Fruit fly (Drosophila melanogaster) whole organism, embryonic: Measurements from ENCODE around the gene Rtc1.

ENCODE experiments used
- ATbp ChIP-seq: fragments of 200-800 bp; sonication (Bioruptor generic); optimal IDR thresholded peaks from 2 replicates; lab custom pipeline; 2017; ENCODE audit warnings: missing biosample characterization, mild to moderate bottlenecking, missing genetic modification characterization, missing genetic modification reagents
- Aef1 ChIP-seq: fragments of 200-800 bp; sonication (Bioruptor generic); IDR thresholded peaks from 3 replicates; pipeline ENCODE4 v1.3.6; 2022; ENCODE audit warnings: missing biosample characterization, missing genetic modification characterization
- CG1024 ChIP-seq: fragments of 200-800 bp; sonication (Bioruptor generic); IDR thresholded peaks from 2 replicates; pipeline ENCODE4 v1.3.6; 2022; ENCODE audit warnings: missing biosample characterization, missing genetic modification characterization
- CG11560 ChIP-seq: fragments of 200-800 bp; sonication (Bioruptor generic); IDR thresholded peaks from 3 replicates; pipeline ENCODE4 v1.3.6; 2022; ENCODE audit warnings: missing biosample characterization, missing genetic modification characterization
- CG11723 ChIP-seq: fragments of 200-800 bp; sonication (Bioruptor generic); optimal IDR thresholded peaks from 2 replicates; lab custom pipeline; 2017; ENCODE audit warnings: missing biosample characterization, mild to moderate bottlenecking, missing genetic modification characterization
- CG12391 ChIP-seq: fragments of 200-800 bp; sonication (Bioruptor generic); optimal IDR thresholded peaks from 3 replicates; lab custom pipeline; 2018; ENCODE audit warnings: missing biosample characterization, mild to moderate bottlenecking, missing genetic modification characterization, moderate library complexity
- CG12744 ChIP-seq: fragments of 200-800 bp; sonication (Bioruptor generic); optimal IDR thresholded peaks from 2 replicates; lab custom pipeline; 2016; ENCODE audit warnings: missing biosample characterization, missing genetic modification characterization
- CG12769 ChIP-seq: fragments of 200-800 bp; sonication (Bioruptor generic); optimal IDR thresholded peaks from 2 replicates; lab custom pipeline; 2019; ENCODE audit warnings: missing biosample characterization, mild to moderate bottlenecking, missing genetic modification characterization, moderate library complexity
- CG13424 ChIP-seq: fragments of 200-800 bp; sonication (Bioruptor generic); optimal IDR thresholded peaks from 2 replicates; lab custom pipeline; 2019; ENCODE audit warnings: missing biosample characterization, mild to moderate bottlenecking, missing genetic modification characterization, moderate library complexity
- CG17186 ChIP-seq: fragments of 200-800 bp; sonication (Bioruptor generic); optimal IDR thresholded peaks from 3 replicates; lab custom pipeline; 2017; ENCODE audit warnings: missing biosample characterization, missing genetic modification reagents, missing genetic modification characterization
- CG17359 ChIP-seq: fragments of 200-800 bp; sonication (Bioruptor generic); optimal IDR thresholded peaks from 3 replicates; lab custom pipeline; 2018; ENCODE audit warnings: missing biosample characterization, mild to moderate bottlenecking, missing genetic modification characterization, moderate library complexity
- CG1792 ChIP-seq: fragments of 200-800 bp; sonication (Bioruptor generic); optimal IDR thresholded peaks from 2 replicates; lab custom pipeline; 2016; ENCODE audit warnings: missing biosample characterization, missing genetic modification characterization
- CG30403 ChIP-seq: fragments of 200-800 bp; sonication (Bioruptor generic); optimal IDR thresholded peaks from 3 replicates; lab custom pipeline; 2016; ENCODE audit warnings: missing biosample characterization, missing genetic modification characterization
- CG30431 ChIP-seq: fragments of 200-800 bp; sonication (Bioruptor generic); optimal IDR thresholded peaks from 2 replicates; lab custom pipeline; 2017; ENCODE audit warnings: missing biosample characterization, missing genetic modification characterization
- CG31388 ChIP-seq: fragments of 200-800 bp; sonication (Bioruptor generic); optimal IDR thresholded peaks from 2 replicates; lab custom pipeline; 2016; ENCODE audit warnings: missing biosample characterization, missing genetic modification characterization
- CG33557 ChIP-seq: fragments of 200-800 bp; sonication (Bioruptor generic); optimal IDR thresholded peaks from 2 replicates; lab custom pipeline; 2019; ENCODE audit warnings: missing biosample characterization, mild to moderate bottlenecking, missing genetic modification characterization, moderate library complexity
- CG4404 ChIP-seq: fragments of 200-800 bp; sonication (Bioruptor generic); IDR thresholded peaks from 2 replicates; pipeline ENCODE4 v1.3.6; 2022; ENCODE audit warnings: missing biosample characterization, missing genetic modification characterization
- CG8924 ChIP-seq: fragments of 200-800 bp; optimal IDR thresholded peaks from 3 replicates; lab custom pipeline; 2019; ENCODE audit warnings: missing biosample characterization, mild to moderate bottlenecking, missing genetic modification characterization, moderate library complexity
- CG9727 ChIP-seq: fragments of 200-800 bp; sonication (Bioruptor generic); optimal IDR thresholded peaks from 3 replicates; lab custom pipeline; 2017; ENCODE audit warnings: missing biosample characterization, mild to moderate bottlenecking, missing genetic modification characterization
- Dbx ChIP-seq: fragments of 200-800 bp; sonication (Bioruptor generic); IDR thresholded peaks from 3 replicates; pipeline ENCODE4 v1.3.6; 2022; ENCODE audit warnings: missing biosample characterization, missing genetic modification characterization
- Dip3 ChIP-seq: fragments of 200-800 bp; sonication (Bioruptor generic); optimal IDR thresholded peaks from 3 replicates; lab custom pipeline; 2016; ENCODE audit warnings: missing biosample characterization, missing genetic modification characterization
- Kr ChIP-seq: fragments of 200-800 bp; sonication (Bioruptor generic); optimal IDR thresholded peaks from 2 replicates; lab custom pipeline; 2017; ENCODE audit warnings: missing biosample characterization, mild to moderate bottlenecking, missing genetic modification characterization
- Lhr ChIP-seq: fragments of 200-800 bp; sonication (Bioruptor generic); optimal IDR thresholded peaks from 3 replicates; lab custom pipeline; 2017; ENCODE audit warnings: mild to moderate bottlenecking, missing biosample characterization, missing genetic modification reagents, missing genetic modification characterization
- MBD-R2 ChIP-seq: fragments of 200-800 bp; sonication (Bioruptor generic); IDR thresholded peaks from 2 replicates; pipeline ENCODE4 v1.3.6; 2022; ENCODE audit warnings: missing biosample characterization, missing genetic modification characterization
- Six4 ChIP-seq: fragments of 200-800 bp; sonication (Bioruptor generic); optimal IDR thresholded peaks from 2 replicates; lab custom pipeline; 2016; ENCODE audit warnings: missing biosample characterization, missing genetic modification characterization
- Tbp ChIP-seq: fragments of >200 bp; optimal IDR thresholded peaks from 2 replicates; lab custom pipeline; 2018; ENCODE audit warnings: missing biosample characterization, missing genetic modification characterization
- Xrp1 ChIP-seq: fragments of 200-800 bp; sonication (Bioruptor generic); IDR thresholded peaks from 2 replicates; pipeline ENCODE4 v1.3.6; 2022; ENCODE audit warnings: missing biosample characterization, missing genetic modification characterization
- al ChIP-seq: fragments of 200-800 bp; sonication (Bioruptor generic); IDR thresholded peaks from 2 replicates; pipeline ENCODE4 v1.3.6; 2022; ENCODE audit warnings: missing biosample characterization, missing genetic modification characterization
- ash1 ChIP-seq: fragments of 200-800 bp; sonication (Bioruptor generic); optimal IDR thresholded peaks from 2 replicates; lab custom pipeline; 2018; ENCODE audit warnings: missing biosample characterization, mild to moderate bottlenecking, missing genetic modification characterization
- bsh ChIP-seq, 2 experiments: fragments of 200-800 bp; sonication (Bioruptor generic); optimal IDR thresholded peaks; 2 replicates each; lab custom pipeline; 2017 to 2018; ENCODE audit warnings: mild to moderate bottlenecking in 2 of 2, missing biosample characterization in 2 of 2, missing genetic modification characterization in 2 of 2, moderate library complexity in 1 of 2
- chinmo ChIP-seq: fragments of 200-800 bp; sonication (Bioruptor generic); IDR thresholded peaks from 4 replicates; pipeline ENCODE4 v1.3.6; 2022; ENCODE audit warnings: missing biosample characterization, missing genetic modification characterization; ENCODE audit not compliant: partially characterized antibody
- dm ChIP-seq: fragments of 200-800 bp; sonication (Bioruptor generic); optimal IDR thresholded peaks from 3 replicates; lab custom pipeline; 2016; ENCODE audit warnings: missing biosample characterization, missing genetic modification characterization
- eve ChIP-seq, 2 experiments: fragments of >200 bp; optimal IDR thresholded peaks; 2 replicates each; lab custom pipeline; 2017; ENCODE audit warnings: missing biosample characterization in 2 of 2, missing genetic modification characterization in 2 of 2
- grau ChIP-seq: fragments of 200-800 bp; optimal IDR thresholded peaks from 3 replicates; lab custom pipeline; 2019; ENCODE audit warnings: missing biosample characterization, mild to moderate bottlenecking, missing genetic modification characterization, moderate library complexity
- grn ChIP-seq: fragments of 200-800 bp; sonication (Bioruptor generic); optimal IDR thresholded peaks from 3 replicates; lab custom pipeline; 2017; ENCODE audit warnings: missing biosample characterization, missing genetic modification characterization
- hbn ChIP-seq: fragments of 200-800 bp; sonication (Bioruptor generic); IDR thresholded peaks from 2 replicates; pipeline ENCODE4 v1.3.6; 2022; ENCODE audit warnings: missing biosample characterization, missing genetic modification characterization; ENCODE audit not compliant: partially characterized antibody
- inv ChIP-seq: fragments of 200-800 bp; sonication (Bioruptor generic); IDR thresholded peaks from 2 replicates; pipeline ENCODE4 v1.3.6; 2022; ENCODE audit warnings: missing biosample characterization, missing genetic modification characterization; ENCODE audit not compliant: partially characterized antibody
- kay ChIP-seq: fragments of 200-800 bp; sonication (Bioruptor generic); optimal IDR thresholded peaks from 2 replicates; lab custom pipeline; 2016; ENCODE audit warnings: missing biosample characterization, missing genetic modification characterization
- ken ChIP-seq: fragments of 200-800 bp; sonication (Bioruptor generic); IDR thresholded peaks from 3 replicates; pipeline ENCODE4 v1.3.6; 2022; ENCODE audit warnings: missing biosample characterization, missing genetic modification characterization
- kni ChIP-seq: fragments of 200-800 bp; sonication (Bioruptor generic); optimal IDR thresholded peaks from 3 replicates; lab custom pipeline; 2017; ENCODE audit warnings: mild to moderate bottlenecking, missing biosample characterization, missing genetic modification reagents, missing genetic modification characterization
- org-1 ChIP-seq: fragments of 200-800 bp; sonication (Bioruptor generic); optimal IDR thresholded peaks from 2 replicates; lab custom pipeline; 2017; ENCODE audit warnings: missing biosample characterization, missing genetic modification characterization
- sob ChIP-seq: fragments of 200-800 bp; sonication (Bioruptor generic); IDR thresholded peaks from 2 replicates; pipeline ENCODE4 v1.3.6; 2022; ENCODE audit warnings: missing biosample characterization, missing genetic modification characterization
- stwl ChIP-seq: fragments of 200-800 bp; sonication (Bioruptor generic); optimal IDR thresholded peaks from 3 replicates; lab custom pipeline; 2018; ENCODE audit warnings: missing biosample characterization, mild to moderate bottlenecking, missing genetic modification characterization, moderate library complexity
- tna ChIP-seq: fragments of 200-800 bp; sonication (Bioruptor generic); IDR thresholded peaks from 2 replicates; pipeline ENCODE4 v1.3.6; 2022; ENCODE audit warnings: missing biosample characterization, missing genetic modification characterization; ENCODE audit not compliant: partially characterized antibody
- tx ChIP-seq: fragments of 200-800 bp; sonication (Bioruptor generic); optimal IDR thresholded peaks from 2 replicates; lab custom pipeline; 2016; ENCODE audit warnings: missing biosample characterization, missing genetic modification characterization
- unpg ChIP-seq: fragments of 200-800 bp; sonication (Bioruptor generic); optimal IDR thresholded peaks from 3 replicates; lab custom pipeline; 2018; ENCODE audit warnings: missing biosample characterization, mild to moderate bottlenecking, missing genetic modification characterization, moderate library complexity
- vfl ChIP-seq: fragments of 200-800 bp; sonication (Bioruptor generic); optimal IDR thresholded peaks from 2 replicates; lab custom pipeline; 2016; ENCODE audit warnings: missing biosample characterization, missing genetic modification characterization
- zen2 ChIP-seq: fragments of 200-800 bp; sonication (Bioruptor generic); IDR thresholded peaks from 3 replicates; pipeline ENCODE4 v1.3.6; 2022; ENCODE audit warnings: missing biosample characterization, missing genetic modification characterization; ENCODE audit not compliant: partially characterized antibody

Gene Rtc1

DNA sequence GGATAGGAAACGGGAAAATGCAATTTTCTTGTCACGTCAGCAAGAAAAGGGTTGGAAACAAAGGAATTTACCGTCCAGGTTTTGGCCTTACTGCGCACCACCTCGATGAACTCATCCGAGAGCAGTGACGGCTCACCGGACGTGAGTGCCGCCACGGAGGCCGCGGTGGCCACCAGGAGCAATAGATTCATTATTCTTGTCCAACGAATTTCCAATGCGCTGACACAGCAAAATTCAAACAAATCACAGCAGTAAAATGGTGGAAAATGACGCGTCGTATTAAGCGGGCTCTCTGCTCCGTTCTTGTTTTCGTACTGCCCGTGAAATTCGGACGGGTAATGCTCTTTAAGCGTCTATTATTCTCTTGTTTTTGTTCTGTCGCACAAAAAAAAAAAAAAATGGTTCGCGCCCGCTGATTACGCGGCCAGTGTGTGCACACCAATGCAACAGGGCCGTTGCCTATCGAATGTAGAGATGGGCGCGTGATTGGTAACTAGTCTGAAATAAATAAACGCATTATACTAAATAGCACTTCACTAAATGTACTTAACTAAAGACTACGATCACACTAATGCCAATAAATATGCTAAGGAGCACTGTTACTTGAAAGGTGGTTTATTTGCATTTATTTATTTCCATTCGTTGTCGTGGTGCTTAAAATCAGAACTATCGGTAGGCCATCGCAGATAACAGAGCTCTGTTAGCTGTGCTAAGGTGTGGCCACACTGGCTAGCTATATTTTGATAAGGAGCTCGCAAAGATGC, 24.9 kb downstream of the Rtc1 start, which contains the start of the genes CtsB and amrt (continued):
- peak; percentile 56 for TF ChIP-seq CG12391 (tag; lab: Kevin White, UChicago)
- TF ChIP-seq unpg (GFP tag; lab: Kevin White, UChicago): peak; percentile 35
- no peak for TF ChIP-seq CG1024 (GFP tag; lab: Robert Waterston, UW)
- peak; percentile 28 for TF ChIP-seq kay (GFP tag; lab: Kevin White, UChicago)
- no peak for TF ChIP-seq ken (GFP tag; lab: Robert Waterston, UW)
- TF ChIP-seq Dbx (GFP tag; lab: Robert Waterston, UW): 0 out of 3 replicates have a peak, but pooled peaks have one; percentile 48
- peak; percentile 62 for TF ChIP-seq CG30403 (GFP tag; lab: Kevin White, UChicago)
- peak; percentile 36 for TF ChIP-seq CG33557
- TF ChIP-seq CG12769 (tag; lab: Kevin White, UChicago): peak; percentile 59
- TF ChIP-seq sob (GFP tag; lab: Robert Waterston, UW): 0 out of 2 replicates have a peak, but pooled peaks have one; percentile 30
- TF ChIP-seq CG17359 (tag; lab: Kevin White, UChicago): peak; percentile 85
- TF ChIP-seq Kr (GFP tag; lab: Kevin White, UChicago): peak; percentile 43
- peak; percentile 59 for TF ChIP-seq CG13424 (tag; lab: Kevin White, UChicago)
- TF ChIP-seq ash1 (GFP tag; lab: Kevin White, UChicago): no peak
- TF ChIP-seq hbn: peak; percentile 60
- TF ChIP-seq stwl (tag; lab: Kevin White, UChicago): peak; percentile 44
- TF ChIP-seq grau: peak; percentile 50
- peak; percentile 18 to 58 for TF ChIP-seq bsh (GFP tag; optimal IDR thresholded peaks at IDR 0.05; lab: Kevin White, UChicago)
- TF ChIP-seq zen2 (GFP tag; lab: Robert Waterston, UW): no peak; the same call in 2 of the 3 replicates
- TF ChIP-seq tna (GFP tag; lab: Robert Waterston, UW): no peak; the same call in 1 of the 2 replicates
- TF ChIP-seq ATbp (GFP tag; lab: Kevin White, UChicago): no peak
- peak; percentile 47; the same call in 1 of the 2 replicates for TF ChIP-seq al
- peak; percentile 72; the same call in 2 of the 4 replicates for TF ChIP-seq chinmo
- peak; percentile 95 for TF ChIP-seq CG17186 (GFP tag; lab: Kevin White, UChicago)
- no peak for TF ChIP-seq CG31388 (GFP tag; lab: Kevin White, UChicago)
- TF ChIP-seq Dip3 (GFP tag; lab: Kevin White, UChicago): peak; percentile 38
- peak; percentile 46; the same call in 1 of the 3 replicates for TF ChIP-seq CG11560 (tag; lab: Robert Waterston, UW)
- peak in 1 of 2 experiments; percentile 11 for TF ChIP-seq eve (GFP tag; optimal IDR thresholded peaks at IDR 0.05; lab: Kevin White, UChicago)
- TF ChIP-seq Tbp: no peak
- peak; percentile 44 for TF ChIP-seq dm
- TF ChIP-seq CG30431 (GFP tag; lab: Kevin White, UChicago): no peak
- TF ChIP-seq CG4404: 0 out of 2 replicates have a peak, but pooled peaks have one; percentile 17
- TF ChIP-seq Lhr: peak; percentile 42
- TF ChIP-seq CG11723 (GFP tag; lab: Kevin White, UChicago): peak; percentile 12
- TF ChIP-seq CG1792 (GFP tag; lab: Kevin White, UChicago): peak; percentile 42
- TF ChIP-seq CG9727 (GFP tag; lab: Kevin White, UChicago): peak; percentile 47
- TF ChIP-seq org-1 (GFP tag; lab: Kevin White, UChicago): no peak
- TF ChIP-seq inv (GFP tag; lab: Robert Waterston, UW): peak; percentile 82
- TF ChIP-seq Xrp1: peak; percentile 9; the same call in 1 of the 2 replicates
- TF ChIP-seq kni: peak; percentile 58
- peak; percentile 46 for TF ChIP-seq grn (GFP tag; lab: Kevin White, UChicago)
- peak; percentile 41; the same call in 2 of the 3 replicates for TF ChIP-seq Aef1
- peak; percentile 52 for TF ChIP-seq MBD-R2 (GFP tag; lab: Robert Waterston, UW)
- TF ChIP-seq CG12744 (GFP tag; lab: Kevin White, UChicago): peak; percentile 26
- no peak for TF ChIP-seq Six4 (GFP tag; lab: Kevin White, UChicago)
- no peak for TF ChIP-seq vfl (GFP tag; lab: Kevin White, UChicago)
- peak; percentile 42 for TF ChIP-seq CG8924 (tag; lab: Kevin White, UChicago)
- no peak for TF ChIP-seq tx
